Worm (Caenorhabditis elegans) whole organism, late embryonic: ENCODE results near the gene C27F2.10.

ENCODE experiments used
- F13H6.1 ChIP-seq: sonication (generic microtip); optimal IDR thresholded peaks from 2 replicates; lab custom pipeline; 2016; ENCODE audit warnings: missing genetic modification characterization, missing compliant biosample characterization
- K02D7.2 ChIP-seq: sonication (generic microtip); optimal IDR thresholded peaks from 2 replicates; lab custom pipeline; 2017; ENCODE audit warnings: mild to moderate bottlenecking, missing genetic modification characterization, missing compliant biosample characterization
- T23F11.4 ChIP-seq: fragments of 200-800 bp; sonication (Bioruptor generic); optimal IDR thresholded peaks from 2 replicates; lab custom pipeline; 2018; ENCODE audit warnings: mild to moderate bottlenecking, missing genetic modification characterization, missing compliant biosample characterization
- ahr-1 ChIP-seq: sonication (generic microtip); optimal IDR thresholded peaks from 2 replicates; lab custom pipeline; 2016; ENCODE audit warnings: missing genetic modification characterization, missing compliant biosample characterization
- ama-1 ChIP-seq: fragments of 150-350 bp; optimal IDR thresholded peaks from 2 replicates; lab custom pipeline; 2014
- ceh-18 ChIP-seq: sonication (generic microtip); optimal IDR thresholded peaks from 2 replicates; lab custom pipeline; 2016; ENCODE audit warnings: missing genetic modification characterization, missing compliant biosample characterization
- ceh-19 ChIP-seq: fragments of 200-800 bp; sonication (Bioruptor generic); optimal IDR thresholded peaks from 2 replicates; lab custom pipeline; 2018; ENCODE audit warnings: mild to moderate bottlenecking, missing genetic modification characterization, missing compliant biosample characterization
- ceh-2 ChIP-seq: sonication (generic microtip); optimal IDR thresholded peaks from 2 replicates; lab custom pipeline; 2016; ENCODE audit warnings: missing genotype, missing genetic modification characterization, missing compliant biosample characterization
- ceh-22 ChIP-seq: sonication (generic microtip); optimal IDR thresholded peaks from 2 replicates; lab custom pipeline; 2017; ENCODE audit warnings: missing biosample characterization, missing genetic modification characterization
- ceh-24 ChIP-seq: sonication (generic microtip); optimal IDR thresholded peaks from 2 replicates; lab custom pipeline; 2016; ENCODE audit warnings: mild to moderate bottlenecking, missing genetic modification characterization, missing compliant biosample characterization
- ceh-30 ChIP-seq: fragments of 150-350 bp; optimal IDR thresholded peaks from 2 replicates; lab custom pipeline; 2014; ENCODE audit warnings: missing biosample characterization, missing genetic modification characterization
- ceh-31 ChIP-seq: sonication (generic microtip); optimal IDR thresholded peaks from 2 replicates; lab custom pipeline; 2016; ENCODE audit warnings: missing genetic modification characterization, missing compliant biosample characterization
- ceh-34 ChIP-seq: sonication (generic microtip); optimal IDR thresholded peaks from 2 replicates; lab custom pipeline; 2016; ENCODE audit warnings: mild to moderate bottlenecking, missing genetic modification characterization, missing compliant biosample characterization
- ceh-45 ChIP-seq: fragments of 200-800 bp; sonication (Bioruptor generic); IDR thresholded peaks from 2 replicates; pipeline ENCODE4 v1.3.6; 2022; ENCODE audit warnings: missing genetic modification reagents, missing genetic modification characterization, missing compliant biosample characterization
- ceh-48 ChIP-seq: sonication (generic microtip); optimal IDR thresholded peaks from 2 replicates; lab custom pipeline; 2016; ENCODE audit warnings: missing genetic modification characterization, inconsistent platforms, missing compliant biosample characterization
- ceh-6 ChIP-seq: fragments of 200-800 bp; sonication (Bioruptor generic); optimal IDR thresholded peaks from 2 replicates; lab custom pipeline; 2018; ENCODE audit warnings: mild to moderate bottlenecking, missing genetic modification characterization, missing compliant biosample characterization
- ceh-9 ChIP-seq: sonication (generic microtip); optimal IDR thresholded peaks from 2 replicates; lab custom pipeline; 2016; ENCODE audit warnings: mild to moderate bottlenecking, missing genetic modification characterization, inconsistent platforms, missing compliant biosample characterization
- che-1 ChIP-seq: sonication (generic microtip); optimal IDR thresholded peaks from 2 replicates; lab custom pipeline; 2016; ENCODE audit warnings: mild to moderate bottlenecking, missing genetic modification characterization, missing compliant biosample characterization
- dmd-4 ChIP-seq: sonication (generic microtip); optimal IDR thresholded peaks from 2 replicates; lab custom pipeline; 2016; ENCODE audit warnings: borderline replicate concordance, missing genetic modification characterization, missing compliant biosample characterization
- dve-1 ChIP-seq: sonication (generic microtip); optimal IDR thresholded peaks from 2 replicates; lab custom pipeline; 2017; ENCODE audit warnings: antibody characterized with exemption, mild to moderate bottlenecking, missing genetic modification characterization, missing compliant biosample characterization
- elt-2 ChIP-seq: sonication (generic microtip); optimal IDR thresholded peaks from 2 replicates; lab custom pipeline; 2016; ENCODE audit warnings: missing genetic modification reagents, missing genetic modification characterization, missing compliant biosample characterization
- elt-4 ChIP-seq: sonication (generic microtip); optimal IDR thresholded peaks from 2 replicates; lab custom pipeline; 2016; ENCODE audit warnings: missing genetic modification characterization, missing compliant biosample characterization
- ets-4 ChIP-seq: sonication (generic microtip); optimal IDR thresholded peaks from 2 replicates; lab custom pipeline; 2016; ENCODE audit warnings: missing genetic modification characterization, missing compliant biosample characterization
- eyg-1 ChIP-seq: sonication (generic microtip); optimal IDR thresholded peaks from 2 replicates; lab custom pipeline; 2016; ENCODE audit warnings: missing genotype, missing genetic modification characterization, missing compliant biosample characterization
- fax-1 ChIP-seq: sonication (generic microtip); optimal IDR thresholded peaks from 2 replicates; lab custom pipeline; 2016; ENCODE audit warnings: missing genotype, missing genetic modification characterization, missing compliant biosample characterization
- fkh-6 ChIP-seq: sonication (generic microtip); optimal IDR thresholded peaks from 2 replicates; lab custom pipeline; 2016; ENCODE audit warnings: missing genetic modification characterization, missing compliant biosample characterization
- hlh-13 ChIP-seq: fragments of 200-800 bp; sonication (Bioruptor generic); optimal IDR thresholded peaks from 2 replicates; lab custom pipeline; 2018; ENCODE audit warnings: mild to moderate bottlenecking, missing genetic modification characterization, missing compliant biosample characterization
- hlh-15 ChIP-seq: sonication (generic microtip); optimal IDR thresholded peaks from 2 replicates; lab custom pipeline; 2016; ENCODE audit warnings: missing genetic modification characterization, missing compliant biosample characterization
- lim-6 ChIP-seq: sonication (generic microtip); optimal IDR thresholded peaks from 2 replicates; lab custom pipeline; 2016; ENCODE audit warnings: missing genetic modification characterization, missing compliant biosample characterization
- lin-11 ChIP-seq: fragments of 200-800 bp; sonication (Bioruptor generic); optimal IDR thresholded peaks from 2 replicates; lab custom pipeline; 2018; ENCODE audit warnings: mild to moderate bottlenecking, missing genetic modification characterization, missing compliant biosample characterization
- madf-2 ChIP-seq: sonication (generic microtip); optimal IDR thresholded peaks from 2 replicates; lab custom pipeline; 2017; ENCODE audit warnings: missing genetic modification characterization, missing compliant biosample characterization
- nfya-1 ChIP-seq: sonication (generic microtip); optimal IDR thresholded peaks from 2 replicates; lab custom pipeline; 2017; ENCODE audit warnings: missing genetic modification characterization, mild to moderate bottlenecking, missing compliant biosample characterization, antibody characterized with exemption, moderate library complexity
- nhr-11 ChIP-seq: fragments of 150-350 bp; optimal IDR thresholded peaks from 2 replicates; lab custom pipeline; 2014; ENCODE audit warnings: missing biosample characterization, missing genetic modification characterization
- nhr-232 ChIP-seq: sonication (generic microtip); optimal IDR thresholded peaks from 2 replicates; lab custom pipeline; 2016; ENCODE audit warnings: missing genetic modification characterization, missing compliant biosample characterization
- npax-4 ChIP-seq: sonication (generic microtip); optimal IDR thresholded peaks from 2 replicates; lab custom pipeline; 2016; ENCODE audit warnings: missing genetic modification characterization, missing compliant biosample characterization
- pag-3 ChIP-seq: sonication (generic microtip); optimal IDR thresholded peaks from 2 replicates; lab custom pipeline; 2016; ENCODE audit warnings: missing compliant biosample characterization, missing genetic modification characterization, borderline replicate concordance
- pat-9 ChIP-seq: fragments of 200-800 bp; sonication (Bioruptor generic); optimal IDR thresholded peaks from 2 replicates; lab custom pipeline; 2018; ENCODE audit warnings: mild to moderate bottlenecking, missing genetic modification characterization, moderate library complexity, missing compliant biosample characterization
- pax-1 ChIP-seq: fragments of 150-350 bp; optimal IDR thresholded peaks from 2 replicates; lab custom pipeline; 2014; ENCODE audit warnings: missing biosample characterization, missing genetic modification characterization
- pha-2 ChIP-seq: sonication (generic microtip); optimal IDR thresholded peaks from 2 replicates; lab custom pipeline; 2017; ENCODE audit warnings: mild to moderate bottlenecking, missing genetic modification characterization, missing compliant biosample characterization
- pha-4 ChIP-seq: fragments of 150-350 bp; optimal IDR thresholded peaks from 2 replicates; lab custom pipeline; 2018; ENCODE audit warnings: missing biosample characterization, missing genetic modification reagents, missing genetic modification characterization
- pqm-1 ChIP-seq: sonication (generic microtip); optimal IDR thresholded peaks from 2 replicates; lab custom pipeline; 2016; ENCODE audit warnings: missing genetic modification characterization, missing compliant biosample characterization
- pros-1 ChIP-seq: fragments of 150-350 bp; optimal IDR thresholded peaks from 2 replicates; lab custom pipeline; 2014; ENCODE audit warnings: missing biosample characterization, missing genetic modification reagents, missing genetic modification characterization
- ref-2 ChIP-seq: sonication (generic microtip); optimal IDR thresholded peaks from 2 replicates; lab custom pipeline; 2016; ENCODE audit warnings: missing genetic modification characterization, missing compliant biosample characterization
- rnt-1 ChIP-seq: sonication (generic microtip); optimal IDR thresholded peaks from 2 replicates; lab custom pipeline; 2016; ENCODE audit warnings: missing genetic modification characterization, missing compliant biosample characterization
- sdc-2 ChIP-seq: sonication (generic microtip); optimal IDR thresholded peaks from 2 replicates; lab custom pipeline; 2016; ENCODE audit warnings: missing genotype, missing genetic modification characterization, missing compliant biosample characterization
- sox-2 ChIP-seq: fragments of 200-800 bp; sonication (Bioruptor generic); IDR thresholded peaks from 2 replicates; pipeline ENCODE4 v1.3.6; 2022; ENCODE audit warnings: missing genetic modification reagents, missing genetic modification characterization, missing compliant biosample characterization
- sox-4 ChIP-seq: sonication (generic microtip); optimal IDR thresholded peaks from 2 replicates; lab custom pipeline; 2017; ENCODE audit warnings: mild to moderate bottlenecking, missing genetic modification characterization, inconsistent platforms, missing compliant biosample characterization
- tbx-2 ChIP-seq: sonication (generic microtip); optimal IDR thresholded peaks from 2 replicates; lab custom pipeline; 2016; ENCODE audit warnings: missing genetic modification characterization, missing compliant biosample characterization
- tbx-7 ChIP-seq: sonication (generic microtip); optimal IDR thresholded peaks from 2 replicates; lab custom pipeline; 2016; ENCODE audit warnings: missing genotype, missing genetic modification characterization, missing compliant biosample characterization
- ttx-3 ChIP-seq: sonication (generic microtip); optimal IDR thresholded peaks from 2 replicates; lab custom pipeline; 2016; ENCODE audit warnings: missing genetic modification reagents, missing genetic modification characterization, missing compliant biosample characterization
- unc-3 ChIP-seq, 2 experiments: fragments of 200-800 bp in 1 of 2; sonication (Bioruptor generic) in 1 of 2; sonication (generic microtip) in 1 of 2; conservative IDR thresholded peaks in 1 of 2; optimal IDR thresholded peaks in 1 of 2; 2 replicates each; pipeline versions ENCODE4 v1.3.6 to Lab custom; 2016 to 2022; ENCODE audit warnings: missing compliant biosample characterization in 2 of 2, missing genetic modification characterization in 2 of 2, missing genetic modification reagents in 1 of 2
- unc-42 ChIP-seq: sonication (generic microtip); optimal IDR thresholded peaks from 2 replicates; lab custom pipeline; 2016; ENCODE audit warnings: missing genotype, missing genetic modification characterization, missing compliant biosample characterization
- unc-86 ChIP-seq: sonication (generic microtip); optimal IDR thresholded peaks from 2 replicates; lab custom pipeline; 2016; ENCODE audit warnings: missing genetic modification characterization, missing compliant biosample characterization
- zip-5 ChIP-seq: sonication (generic microtip); optimal IDR thresholded peaks from 2 replicates; lab custom pipeline; 2016; ENCODE audit warnings: missing genetic modification characterization, missing compliant biosample characterization

The C27F2.10 gene

DNA sequence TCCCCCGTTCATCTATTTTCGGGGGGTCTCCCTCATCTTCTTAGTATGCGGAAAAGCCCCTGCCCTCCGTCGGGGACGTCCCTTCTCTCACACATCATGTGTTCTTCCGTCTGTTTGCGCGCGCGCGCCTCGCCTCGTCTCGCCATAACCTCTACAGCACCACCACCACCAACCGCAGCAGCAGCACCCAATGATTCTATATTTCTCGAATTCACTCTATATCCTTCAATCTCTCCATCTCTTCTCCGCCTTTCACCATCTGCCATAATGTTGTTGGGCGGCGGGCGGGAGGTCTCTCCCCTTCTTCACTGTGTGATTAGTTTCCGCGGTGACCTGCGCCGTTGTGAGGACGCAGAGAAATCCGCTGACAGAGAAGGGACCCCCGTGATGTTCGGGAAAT is 39.3 kb downstream of the C27F2.10 start:
- TF ChIP-seq ttx-3 (tag; lab: Kevin White, UChicago) (no peak), tbx-7 (tag; lab: Kevin White, UChicago) (no peak), npax-4 (no peak), hlh-13 (GFP tag; lab: Kevin White, UChicago) (no peak), sox-2 (GFP tag; lab: Robert Waterston, UW) (no peak), unc-42 (tag; lab: Kevin White, UChicago) (peak; percentile 65), unc-86 (tag; lab: Kevin White, UChicago) (peak; percentile 29), ahr-1 (tag; lab: Kevin White, UChicago) (no peak), ceh-22 (no peak), elt-2 (tag; lab: Kevin White, UChicago) (no peak), tbx-2 (tag; lab: Kevin White, UChicago) (peak; percentile 86), ceh-30 (tag; lab: Kevin White, UChicago) (no peak), pros-1 (peak; percentile 47), nhr-232 (tag; lab: Kevin White, UChicago) (peak; percentile 9), nhr-11 (tag; lab: Kevin White, UChicago) (no peak), pax-1 (tag; lab: Kevin White, UChicago) (no peak), fax-1 (tag; lab: Kevin White, UChicago) (peak; percentile 52), unc-3 (GFP tag; conservative IDR thresholded peaks at IDR 0.05; lab: Robert Waterston, UW) (no peak), unc-3 (tag; optimal IDR thresholded peaks at IDR 0.05; lab: Kevin White, UChicago) (no peak), hlh-15 (tag; lab: Kevin White, UChicago) (no peak), madf-2 (no peak), ref-2 (tag; lab: Kevin White, UChicago) (peak; percentile 80), ceh-6 (GFP tag; lab: Kevin White, UChicago) (peak; percentile 2), sox-4 (tag; lab: Kevin White, UChicago) (peak; percentile 6), che-1 (tag; lab: Kevin White, UChicago) (no peak), pat-9 (tag; lab: Kevin White, UChicago) (no peak), pqm-1 (no peak), ceh-2 (tag; lab: Kevin White, UChicago) (peak; percentile 46), ceh-48 (tag; lab: Kevin White, UChicago) (no peak), fkh-6 (tag; lab: Kevin White, UChicago) (no peak), ets-4 (tag; lab: Kevin White, UChicago) (peak; percentile 19), ceh-18 (peak; percentile 24), rnt-1 (tag; lab: Kevin White, UChicago) (peak; percentile 85), zip-5 (tag; lab: Kevin White, UChicago) (no peak), nfya-1 (tag; lab: Kevin White, UChicago) (peak; percentile 73), ceh-34 (tag; lab: Kevin White, UChicago) (peak; percentile 84), ceh-9 (no peak), ceh-45 (GFP tag; lab: Robert Waterston, UW) (no peak), sdc-2 (peak; percentile 55), elt-4 (tag; lab: Kevin White, UChicago) (no peak), pha-4 (no peak), dmd-4 (tag; lab: Kevin White, UChicago) (peak; percentile 71), pha-2 (tag; lab: Kevin White, UChicago) (peak; percentile 10), pag-3 (tag; lab: Kevin White, UChicago) (no peak), lim-6 (no peak), ceh-19 (GFP tag; lab: Kevin White, UChicago) (peak; percentile 84), ceh-24 (no peak), T23F11.4 (GFP tag; lab: Kevin White, UChicago) (peak; percentile 32), lin-11 (tag; lab: Kevin White, UChicago) (no peak), dve-1 (tag; lab: Kevin White, UChicago) (no peak), eyg-1 (tag; lab: Kevin White, UChicago) (peak; percentile 30), ceh-31 (tag; lab: Kevin White, UChicago) (peak; percentile 84), F13H6.1 (tag; lab: Kevin White, UChicago) (peak; percentile 33), K02D7.2 (peak; percentile 37), ama-1 (lab: Kevin White, UChicago) (no peak)
